Worm (Caenorhabditis elegans) whole organism, L4 larva: ENCODE results near the gene mksr-1.
A peak's percentile ranks its signal among the peaks of the same experiment; 100 is the strongest.

Experiments
- D1046.2 ChIP-seq: fragments of 200-800 bp; sonication (Bioruptor generic); IDR thresholded peaks from 2 replicates; pipeline ENCODE4 v1.3.6; 2022; ENCODE audit warnings: missing genetic modification characterization, missing compliant biosample characterization
- F37D6.2 ChIP-seq: sonication (generic microtip); optimal IDR thresholded peaks from 2 replicates; lab custom pipeline; 2016; ENCODE audit warnings: mild to moderate bottlenecking, missing genetic modification characterization, missing compliant biosample characterization
- R02D3.7 ChIP-seq: fragments of 150-350 bp; sonication (generic microtip); optimal IDR thresholded peaks from 3 replicates; lab custom pipeline; 2014; ENCODE audit warnings: missing biosample characterization, missing genetic modification characterization
- T20F7.1 ChIP-seq: fragments of 200-800 bp; sonication (Bioruptor generic); optimal IDR thresholded peaks from 2 replicates; lab custom pipeline; 2018; ENCODE audit warnings: mild to moderate bottlenecking, missing genetic modification characterization, missing compliant biosample characterization
- Y105C5A.15 ChIP-seq: fragments of 200-800 bp; sonication (Bioruptor generic); IDR thresholded peaks from 2 replicates; pipeline ENCODE4 v1.3.6; 2022; ENCODE audit warnings: missing genetic modification characterization, missing compliant biosample characterization
- Y48G9A.11 ChIP-seq: fragments of 200-800 bp; sonication (Bioruptor generic); IDR thresholded peaks from 2 replicates; pipeline ENCODE4 v1.3.6; 2022; ENCODE audit warnings: missing genetic modification reagents, missing genetic modification characterization, missing compliant biosample characterization
- ZK546.5 ChIP-seq, 2 experiments: sonication (generic microtip); optimal IDR thresholded peaks; 2 replicates each; lab custom pipeline; 2017; ENCODE audit warnings: missing biosample characterization in 2 of 2, missing genetic modification characterization in 2 of 2
- aha-1 ChIP-seq: fragments of 150-350 bp; peaks from one replicate; lab custom pipeline; 2014; ENCODE audit warnings: missing biosample characterization, missing genetic modification characterization
- aly-2 ChIP-seq: sonication (generic microtip); optimal IDR thresholded peaks from 2 replicates; lab custom pipeline; 2018; ENCODE audit warnings: missing biosample characterization, missing genetic modification characterization
- arid-1 ChIP-seq: fragments of 200-800 bp; sonication (Bioruptor generic); conservative IDR thresholded peaks from 2 replicates; pipeline ENCODE4 v1.3.6; 2022; ENCODE audit warnings: missing genetic modification reagents, missing genetic modification characterization, missing compliant biosample characterization
- attf-4 ChIP-seq: sonication (generic microtip); optimal IDR thresholded peaks from 3 replicates; lab custom pipeline; 2017; ENCODE audit warnings: missing biosample characterization, missing genetic modification characterization
- ceh-20 ChIP-seq: fragments of 200-800 bp; sonication (Bioruptor generic); IDR thresholded peaks from 2 replicates; pipeline ENCODE4 v1.3.6; 2022; ENCODE audit warnings: missing genetic modification reagents, missing genetic modification characterization, missing compliant biosample characterization
- ceh-32 ChIP-seq: sonication (generic microtip); optimal IDR thresholded peaks from 2 replicates; lab custom pipeline; 2016; ENCODE audit warnings: mild to moderate bottlenecking, missing genetic modification characterization, missing compliant biosample characterization; ENCODE audit not compliant: poor library complexity
- ctbp-1 ChIP-seq: fragments of 200-800 bp; sonication (Bioruptor generic); IDR thresholded peaks from 2 replicates; pipeline ENCODE4 v1.3.6; 2022; ENCODE audit warnings: missing genetic modification reagents, missing genetic modification characterization, missing compliant biosample characterization
- daf-16 ChIP-seq, 3 experiments: sonication (generic microtip); optimal IDR thresholded peaks; 2 replicates each; lab custom pipeline; 2016 to 2017; ENCODE audit warnings: missing genetic modification characterization in 3 of 3, missing genetic modification reagents in 3 of 3, mild to moderate bottlenecking in 2 of 3, missing compliant biosample characterization in 2 of 3, missing biosample characterization in 1 of 3, moderate library complexity in 1 of 3
- daf-8 ChIP-seq: fragments of 200-800 bp; sonication (Bioruptor generic); IDR thresholded peaks from 2 replicates; pipeline ENCODE4 v1.3.6; 2022; ENCODE audit warnings: missing genetic modification characterization, missing compliant biosample characterization
- dmd-6 ChIP-seq: fragments of 200-800 bp; sonication (Bioruptor generic); IDR thresholded peaks from 2 replicates; pipeline ENCODE4 v1.3.6; 2022; ENCODE audit warnings: missing genetic modification reagents, missing genetic modification characterization, missing compliant biosample characterization
- dmd-8 ChIP-seq: fragments of 200-800 bp; sonication (Bioruptor generic); IDR thresholded peaks from 2 replicates; pipeline ENCODE4 v1.3.6; 2022; ENCODE audit warnings: missing genetic modification characterization, missing compliant biosample characterization
- dmd-9 ChIP-seq: fragments of 200-800 bp; sonication (Bioruptor generic); IDR thresholded peaks from 2 replicates; pipeline ENCODE4 v1.3.6; 2022; ENCODE audit warnings: missing genetic modification reagents, missing genetic modification characterization, missing compliant biosample characterization
- dpl-1 ChIP-seq: fragments of 150-350 bp; optimal IDR thresholded peaks from 2 replicates; lab custom pipeline; 2014; ENCODE audit warnings: missing biosample characterization, missing genetic modification reagents, missing genetic modification characterization
- dve-1 ChIP-seq: sonication (generic microtip); optimal IDR thresholded peaks from 2 replicates; lab custom pipeline; 2017; ENCODE audit warnings: antibody characterized with exemption, mild to moderate bottlenecking, missing genetic modification characterization, missing compliant biosample characterization; ENCODE audit not compliant: insufficient read depth
- egl-43 ChIP-seq: fragments of 200-800 bp; sonication (Bioruptor generic); IDR thresholded peaks from 2 replicates; pipeline ENCODE4 v1.3.6; 2022; ENCODE audit warnings: missing genetic modification reagents, missing genetic modification characterization, missing compliant biosample characterization
- gei-8 ChIP-seq: fragments of 200-800 bp; sonication (Bioruptor generic); optimal IDR thresholded peaks from 2 replicates; lab custom pipeline; 2018; ENCODE audit warnings: mild to moderate bottlenecking, missing genetic modification characterization, missing compliant biosample characterization
- hlh-30 ChIP-seq: sonication (generic microtip); optimal IDR thresholded peaks from 2 replicates; lab custom pipeline; 2017; ENCODE audit warnings: antibody characterized with exemption, mild to moderate bottlenecking, missing genetic modification characterization, missing compliant biosample characterization; ENCODE audit not compliant: insufficient read depth
- hmg-1.1 ChIP-seq: fragments of 200-800 bp; sonication (Bioruptor generic); IDR thresholded peaks from 2 replicates; pipeline ENCODE4 v1.3.6; 2022; ENCODE audit warnings: missing genetic modification reagents, missing genetic modification characterization, missing compliant biosample characterization
- lim-7 ChIP-seq: fragments of 200-800 bp; sonication (Bioruptor generic); IDR thresholded peaks from 2 replicates; pipeline ENCODE4 v1.3.6; 2022; ENCODE audit warnings: missing genetic modification characterization, missing compliant biosample characterization
- lin-1 ChIP-seq: fragments of 200-800 bp; sonication (Bioruptor generic); IDR thresholded peaks from 2 replicates; pipeline ENCODE4 v1.3.6; 2022; ENCODE audit warnings: missing genetic modification reagents, missing genetic modification characterization, missing compliant biosample characterization
- lin-39 ChIP-seq: fragments of 150-350 bp; optimal IDR thresholded peaks from 2 replicates; lab custom pipeline; 2014; ENCODE audit warnings: missing biosample characterization, missing genetic modification reagents, missing genetic modification characterization
- madf-9 ChIP-seq: fragments of 200-800 bp; sonication (Bioruptor generic); conservative IDR thresholded peaks from 2 replicates; pipeline ENCODE4 v1.3.6; 2022; ENCODE audit warnings: missing genetic modification reagents, missing genetic modification characterization, missing compliant biosample characterization
- mdt-29 ChIP-seq: fragments of 200-800 bp; sonication (Bioruptor generic); IDR thresholded peaks from 2 replicates; pipeline ENCODE4 v1.3.6; 2022; ENCODE audit warnings: missing genetic modification reagents, missing genetic modification characterization, missing compliant biosample characterization
- mxl-2 ChIP-seq: fragments of 200-800 bp; sonication (Bioruptor generic); conservative IDR thresholded peaks from 2 replicates; pipeline ENCODE4 v1.3.6; 2022; ENCODE audit warnings: missing genetic modification reagents, missing genetic modification characterization, missing compliant biosample characterization
- mxl-3 ChIP-seq: fragments of 200-800 bp; sonication (Bioruptor generic); optimal IDR thresholded peaks from 2 replicates; lab custom pipeline; 2018; ENCODE audit warnings: mild to moderate bottlenecking, missing genetic modification characterization, missing compliant biosample characterization
- nhr-111 ChIP-seq: fragments of 200-800 bp; sonication (Bioruptor generic); optimal IDR thresholded peaks from 2 replicates; lab custom pipeline; 2018; ENCODE audit warnings: mild to moderate bottlenecking, missing genetic modification characterization, missing compliant biosample characterization
- nhr-237 ChIP-seq: sonication (generic microtip); optimal IDR thresholded peaks from 2 replicates; lab custom pipeline; 2017; ENCODE audit warnings: missing biosample characterization, missing genetic modification characterization
- nhr-28 ChIP-seq: fragments of 150-350 bp; optimal IDR thresholded peaks from 2 replicates; lab custom pipeline; 2014; ENCODE audit warnings: missing biosample characterization, missing genetic modification characterization
- nhr-42 ChIP-seq: fragments of 200-800 bp; sonication (Bioruptor generic); IDR thresholded peaks from 2 replicates; pipeline ENCODE4 v1.3.6; 2022; ENCODE audit warnings: missing genetic modification characterization, missing compliant biosample characterization
- nhr-6 ChIP-seq: fragments of 150-350 bp; optimal IDR thresholded peaks from 2 replicates; lab custom pipeline; 2014; ENCODE audit warnings: missing biosample characterization, missing genetic modification characterization
- pqm-1 ChIP-seq: sonication (generic microtip); optimal IDR thresholded peaks from 2 replicates; lab custom pipeline; 2017; ENCODE audit warnings: missing biosample characterization, missing genetic modification characterization
- rbr-2 ChIP-seq: sonication (generic microtip); optimal IDR thresholded peaks from 2 replicates; lab custom pipeline; 2016; ENCODE audit warnings: missing genotype, missing genetic modification characterization, missing compliant biosample characterization
- saeg-2 ChIP-seq: fragments of 200-800 bp; sonication (Bioruptor generic); IDR thresholded peaks from 2 replicates; pipeline ENCODE4 v1.3.6; 2022; ENCODE audit warnings: missing genetic modification reagents, missing genetic modification characterization, missing compliant biosample characterization
- set-16 ChIP-seq: fragments of 200-800 bp; sonication (Bioruptor generic); IDR thresholded peaks from 2 replicates; pipeline ENCODE4 v1.3.6; 2022; ENCODE audit warnings: missing genetic modification reagents, missing genetic modification characterization, missing compliant biosample characterization
- snpc-1.2 ChIP-seq: fragments of 200-800 bp; sonication (Bioruptor generic); IDR thresholded peaks from 2 replicates; pipeline ENCODE4 v1.3.6; 2022; ENCODE audit warnings: missing genetic modification reagents, missing genetic modification characterization, missing compliant biosample characterization
- spr-1 ChIP-seq: sonication (generic microtip); optimal IDR thresholded peaks from 2 replicates; lab custom pipeline; 2016; ENCODE audit warnings: mild to moderate bottlenecking, missing genetic modification characterization, missing compliant biosample characterization
- tra-1 ChIP-seq: fragments of 200-800 bp; sonication (Bioruptor generic); IDR thresholded peaks from 2 replicates; pipeline ENCODE4 v1.3.6; 2022; ENCODE audit warnings: missing genetic modification reagents, missing genetic modification characterization, missing compliant biosample characterization
- unc-62 ChIP-seq, 3 experiments: fragments of 150-350 bp in 1 of 3; sonication (generic microtip); optimal IDR thresholded peaks in 2 of 3; peaks in 1 of 3; 1 replicate in 1 of 3; 2 replicates in 2 of 3; lab custom pipeline; 2014 to 2017; ENCODE audit warnings: missing biosample characterization in 3 of 3, missing genetic modification characterization in 3 of 3, missing genetic modification reagents in 3 of 3, missing genotype in 1 of 3
- zfp-2 ChIP-seq: sonication (generic microtip); optimal IDR thresholded peaks from 2 replicates; lab custom pipeline; 2016; ENCODE audit warnings: mild to moderate bottlenecking, missing genetic modification characterization, missing compliant biosample characterization
- ztf-11 ChIP-seq: fragments of 150-350 bp; optimal IDR thresholded peaks from 2 replicates; lab custom pipeline; 2014; ENCODE audit warnings: missing biosample characterization, missing genetic modification characterization
- ztf-7 ChIP-seq: fragments of 150-350 bp; optimal IDR thresholded peaks from 2 replicates; lab custom pipeline; 2014; ENCODE audit warnings: missing biosample characterization, missing genetic modification characterization

Gene mksr-1

ce11 chrX:1064064-1064463, 4.9 kb downstream of the mksr-1 start (continued):
- peak; percentile 66 for TF ChIP-seq mxl-3 (GFP tag; lab: Kevin White, UChicago)
- TF ChIP-seq madf-9 (GFP tag; lab: Robert Waterston, UW): no peak
- TF ChIP-seq nhr-6 (tag; lab: Kevin White, UChicago): no peak
- TF ChIP-seq ZK546.5 (tag; optimal IDR thresholded peaks at IDR 0.05; lab: Kevin White, UChicago): no peak
- TF ChIP-seq hmg-1.1: peak; percentile 85
- TF ChIP-seq dmd-6 (GFP tag; lab: Robert Waterston, UW): peak; percentile 36
- no peak for TF ChIP-seq aha-1 (tag; lab: Kevin White, UChicago)
- no peak for TF ChIP-seq dve-1 (tag; lab: Kevin White, UChicago)
- no peak for TF ChIP-seq dpl-1 (GFP tag; lab: Kevin White, UChicago)
- peak; percentile 99 for TF ChIP-seq set-16 (GFP tag; lab: Robert Waterston, UW)
- no peak for TF ChIP-seq nhr-28
- TF ChIP-seq egl-43 (GFP tag; lab: Robert Waterston, UW): no peak
- TF ChIP-seq ztf-7 (tag; lab: Kevin White, UChicago): no peak
- TF ChIP-seq daf-16 (GFP tag; optimal IDR thresholded peaks at IDR 0.05; lab: Kevin White, UChicago): no peak
- no peak for TF ChIP-seq daf-16 (tag; optimal IDR thresholded peaks at IDR 0.05; lab: Kevin White, UChicago)
- TF ChIP-seq lim-7 (GFP tag; lab: Robert Waterston, UW): no peak
- TF ChIP-seq dmd-8: no peak
- TF ChIP-seq snpc-1.2 (GFP tag; lab: Robert Waterston, UW): no peak
- TF ChIP-seq D1046.2 (GFP tag; lab: Robert Waterston, UW): no peak
- no peak for TF ChIP-seq ceh-32
- TF ChIP-seq ztf-11 (tag; lab: Kevin White, UChicago): no peak
- TF ChIP-seq Y105C5A.15 (GFP tag; lab: Robert Waterston, UW): no peak
- TF ChIP-seq tra-1 (GFP tag; lab: Robert Waterston, UW): 0 out of 2 replicates have a peak, but pooled peaks have one; percentile 7
- no peak for TF ChIP-seq nhr-237 (tag; lab: Kevin White, UChicago)
- peak; percentile 72 for TF ChIP-seq F37D6.2 (tag; lab: Kevin White, UChicago)
- peak; percentile 79 for TF ChIP-seq ctbp-1 (GFP tag; lab: Robert Waterston, UW)
- 0 out of 2 replicates have a peak, but pooled peaks have one; percentile 36 for TF ChIP-seq dmd-9 (GFP tag; lab: Robert Waterston, UW)
- TF ChIP-seq pqm-1 (tag; lab: Kevin White, UChicago): no peak
- no peak for TF ChIP-seq attf-4 (tag; lab: Kevin White, UChicago)
- no peak for TF ChIP-seq mdt-29 (GFP tag; lab: Robert Waterston, UW)
- no peak for TF ChIP-seq zfp-2 (tag; lab: Kevin White, UChicago)
- no peak for TF ChIP-seq gei-8 (GFP tag; lab: Kevin White, UChicago)
- TF ChIP-seq rbr-2 (tag; lab: Kevin White, UChicago): peak; percentile 83
- no peak for TF ChIP-seq nhr-111
- TF ChIP-seq spr-1 (tag; lab: Kevin White, UChicago): no peak
- no peak for TF ChIP-seq ceh-20
- TF ChIP-seq lin-39 (tag; lab: Kevin White, UChicago): peak; percentile 23
- TF ChIP-seq aly-2 (tag; lab: Kevin White, UChicago): no peak
- no peak for TF ChIP-seq nhr-42
- no peak for TF ChIP-seq lin-1 (GFP tag; lab: Robert Waterston, UW)
- no peak for TF ChIP-seq saeg-2
- no peak for TF ChIP-seq T20F7.1
- TF ChIP-seq arid-1: no peak
- TF ChIP-seq mxl-2 (GFP tag; lab: Robert Waterston, UW): no peak
- TF ChIP-seq Y48G9A.11 (GFP tag; lab: Robert Waterston, UW): no peak
- no peak for TF ChIP-seq daf-8 (GFP tag; lab: Robert Waterston, UW)
- peak; percentile 69 for TF ChIP-seq hlh-30 (tag; lab: Kevin White, UChicago)
- no peak for TF ChIP-seq R02D3.7 (tag; lab: Kevin White, UChicago)
- TF ChIP-seq unc-62 (GFP tag; optimal IDR thresholded peaks at IDR 0.05 in 1 of 2; lab: Kevin White, UChicago): peak in 1 of 2 experiments; percentile 99
- TF ChIP-seq unc-62 (tag; optimal IDR thresholded peaks at IDR 0.05; lab: Kevin White, UChicago): no peak
